Fruit fly (Drosophila melanogaster) whole organism, embryonic: ENCODE data around the gene Snapin.

Experiments used
- Abd-B ChIP-seq: fragments of 200-800 bp; sonication (Bioruptor generic); optimal IDR thresholded peaks from 2 replicates; lab custom pipeline; 2018; ENCODE audit warnings: missing biosample characterization, mild to moderate bottlenecking, missing genetic modification characterization, moderate library complexity
- B-H2 ChIP-seq: fragments of 200-800 bp; sonication (Bioruptor generic); optimal IDR thresholded peaks from 2 replicates; lab custom pipeline; 2018; ENCODE audit warnings: missing biosample characterization, mild to moderate bottlenecking, missing genetic modification characterization
- CG10274 ChIP-seq: fragments of 200-800 bp; sonication (Bioruptor generic); optimal IDR thresholded peaks from 3 replicates; lab custom pipeline; 2017; ENCODE audit warnings: missing biosample characterization, mild to moderate bottlenecking, missing genetic modification characterization
- CG10366 ChIP-seq: fragments of 200-800 bp; sonication (Bioruptor generic); IDR thresholded peaks from 2 replicates; pipeline ENCODE4 v1.3.6; 2022; ENCODE audit warnings: missing biosample characterization, missing genetic modification characterization
- CG10543 ChIP-seq: fragments of 200-800 bp; sonication (Bioruptor generic); optimal IDR thresholded peaks from 3 replicates; lab custom pipeline; 2017; ENCODE audit warnings: missing biosample characterization, mild to moderate bottlenecking, missing genetic modification characterization, moderate library complexity
- CG11085 ChIP-seq: fragments of 200-800 bp; sonication (Bioruptor generic); IDR thresholded peaks from 2 replicates; pipeline ENCODE4 v1.3.6; 2022; ENCODE audit warnings: missing biosample characterization, missing genetic modification characterization
- CG11504 ChIP-seq: fragments of 200-800 bp; sonication (Bioruptor generic); optimal IDR thresholded peaks from 3 replicates; lab custom pipeline; 2019; ENCODE audit warnings: missing biosample characterization, mild to moderate bottlenecking, missing genetic modification characterization, moderate library complexity
- CG12769 ChIP-seq: fragments of 200-800 bp; sonication (Bioruptor generic); optimal IDR thresholded peaks from 2 replicates; lab custom pipeline; 2019; ENCODE audit warnings: missing biosample characterization, mild to moderate bottlenecking, missing genetic modification characterization, moderate library complexity
- CG13424 ChIP-seq: fragments of 200-800 bp; sonication (Bioruptor generic); optimal IDR thresholded peaks from 2 replicates; lab custom pipeline; 2019; ENCODE audit warnings: missing biosample characterization, mild to moderate bottlenecking, missing genetic modification characterization, moderate library complexity
- CG13894 ChIP-seq: fragments of 200-800 bp; sonication (Bioruptor generic); optimal IDR thresholded peaks from 3 replicates; lab custom pipeline; 2018; ENCODE audit warnings: missing biosample characterization, mild to moderate bottlenecking, missing genetic modification characterization, moderate library complexity
- CG14014 ChIP-seq: fragments of 200-800 bp; sonication (Bioruptor generic); IDR thresholded peaks from 2 replicates; pipeline ENCODE4 v1.3.6; 2022; ENCODE audit warnings: missing biosample characterization, missing genetic modification characterization
- CG15514 ChIP-seq: fragments of 200-800 bp; sonication (Bioruptor generic); optimal IDR thresholded peaks from 3 replicates; lab custom pipeline; 2017; ENCODE audit warnings: missing biosample characterization, missing genetic modification characterization, mild to moderate bottlenecking, moderate library complexity, missing genetic modification reagents
- CG1602 ChIP-seq: fragments of 200-800 bp; sonication (Bioruptor generic); optimal IDR thresholded peaks from 3 replicates; lab custom pipeline; 2016; ENCODE audit warnings: missing biosample characterization, missing genetic modification characterization
- CG18262 ChIP-seq: fragments of 200-800 bp; optimal IDR thresholded peaks from 3 replicates; lab custom pipeline; 2019; ENCODE audit warnings: missing biosample characterization, mild to moderate bottlenecking, missing genetic modification characterization, moderate library complexity
- CG2199 ChIP-seq: fragments of 200-800 bp; sonication (Bioruptor generic); IDR thresholded peaks from 3 replicates; pipeline ENCODE4 v1.3.6; 2022; ENCODE audit warnings: missing biosample characterization, missing genetic modification characterization
- CG2712 ChIP-seq: fragments of 200-800 bp; optimal IDR thresholded peaks from 3 replicates; lab custom pipeline; 2019; ENCODE audit warnings: missing biosample characterization, mild to moderate bottlenecking, missing genetic modification characterization, moderate library complexity
- CG32532 ChIP-seq: fragments of 200-800 bp; sonication (Bioruptor generic); IDR thresholded peaks from 2 replicates; pipeline ENCODE4 v1.3.6; 2022; ENCODE audit warnings: missing biosample characterization, missing genetic modification characterization
- CG6175 ChIP-seq: fragments of 200-800 bp; sonication (Bioruptor generic); IDR thresholded peaks from 3 replicates; pipeline ENCODE4 v1.3.6; 2022; ENCODE audit warnings: missing biosample characterization, missing genetic modification characterization
- CG6765 ChIP-seq: fragments of 200-800 bp; sonication (Bioruptor generic); optimal IDR thresholded peaks from 3 replicates; lab custom pipeline; 2017; ENCODE audit warnings: missing biosample characterization, mild to moderate bottlenecking, missing genetic modification characterization
- CG7271 ChIP-seq: fragments of 200-800 bp; sonication (Bioruptor generic); optimal IDR thresholded peaks from 2 replicates; lab custom pipeline; 2018; ENCODE audit warnings: missing biosample characterization, mild to moderate bottlenecking, missing genetic modification characterization, moderate library complexity
- CG7839 ChIP-seq: fragments of 200-800 bp; sonication (Bioruptor generic); optimal IDR thresholded peaks from 3 replicates; lab custom pipeline; 2018; ENCODE audit warnings: missing biosample characterization, mild to moderate bottlenecking, missing genetic modification characterization, moderate library complexity
- CG8359 ChIP-seq: fragments of 200-800 bp; sonication (Bioruptor generic); optimal IDR thresholded peaks from 2 replicates; lab custom pipeline; 2017; ENCODE audit warnings: missing biosample characterization, mild to moderate bottlenecking, missing genetic modification characterization, borderline replicate concordance
- CG9215 ChIP-seq: fragments of 200-800 bp; sonication (Bioruptor generic); IDR thresholded peaks from 2 replicates; pipeline ENCODE4 v1.3.6; 2022; ENCODE audit warnings: missing biosample characterization, missing genetic modification characterization
- CG9817 ChIP-seq: fragments of 200-800 bp; sonication (Bioruptor generic); optimal IDR thresholded peaks from 2 replicates; lab custom pipeline; 2018; ENCODE audit warnings: missing biosample characterization, mild to moderate bottlenecking, missing genetic modification characterization, moderate library complexity
- Drgx ChIP-seq: fragments of 200-800 bp; sonication (Bioruptor generic); IDR thresholded peaks from 2 replicates; pipeline ENCODE4 v1.3.6; 2022; ENCODE audit warnings: missing biosample characterization, missing genetic modification characterization
- HmgD ChIP-seq: fragments of 200-800 bp; sonication (Bioruptor generic); optimal IDR thresholded peaks from 3 replicates; lab custom pipeline; 2016; ENCODE audit warnings: missing biosample characterization, missing genetic modification characterization
- HmgZ ChIP-seq: fragments of 200-800 bp; sonication (Bioruptor generic); optimal IDR thresholded peaks from 2 replicates; lab custom pipeline; 2018; ENCODE audit warnings: missing biosample characterization, mild to moderate bottlenecking, missing genetic modification characterization
- Hr3 ChIP-seq: fragments of 200-800 bp; sonication (Bioruptor generic); optimal IDR thresholded peaks from 3 replicates; lab custom pipeline; 2016; ENCODE audit warnings: missing biosample characterization, missing genetic modification characterization
- Mad ChIP-seq: fragments of 200-800 bp; sonication (Bioruptor generic); optimal IDR thresholded peaks from 2 replicates; lab custom pipeline; 2016; ENCODE audit warnings: missing biosample characterization, missing genetic modification characterization
- Med ChIP-seq: fragments of 200-800 bp; sonication (Bioruptor generic); peaks from one replicate; lab custom pipeline; 2016; ENCODE audit warnings: missing biosample characterization, missing genetic modification characterization, mild to moderate bottlenecking, inconsistent platforms, moderate library complexity
- NfI ChIP-seq: fragments of 200-800 bp; sonication (Bioruptor generic); optimal IDR thresholded peaks from 3 replicates; lab custom pipeline; 2018; ENCODE audit warnings: missing biosample characterization, mild to moderate bottlenecking, missing genetic modification characterization, moderate library complexity
- Xbp1 ChIP-seq: fragments of 200-800 bp; sonication (Bioruptor generic); optimal IDR thresholded peaks from 3 replicates; lab custom pipeline; 2016; ENCODE audit warnings: missing biosample characterization, mild to moderate bottlenecking, missing genetic modification characterization
- Xrp1 ChIP-seq: fragments of 200-800 bp; sonication (Bioruptor generic); IDR thresholded peaks from 2 replicates; pipeline ENCODE4 v1.3.6; 2022; ENCODE audit warnings: missing biosample characterization, missing genetic modification characterization
- caup ChIP-seq: fragments of 200-800 bp; sonication (Bioruptor generic); optimal IDR thresholded peaks from 3 replicates; lab custom pipeline; 2017; ENCODE audit warnings: missing biosample characterization, mild to moderate bottlenecking, missing genetic modification characterization, moderate library complexity; ENCODE audit not compliant: severe bottlenecking
- chinmo ChIP-seq: fragments of 200-800 bp; sonication (Bioruptor generic); IDR thresholded peaks from 4 replicates; pipeline ENCODE4 v1.3.6; 2022; ENCODE audit warnings: missing biosample characterization, missing genetic modification characterization; ENCODE audit not compliant: partially characterized antibody
- crp ChIP-seq, 2 experiments: fragments of 200-800 bp; sonication (Bioruptor generic); optimal IDR thresholded peaks; 2 replicates in 1 of 2; 3 replicates in 1 of 2; lab custom pipeline; 2017; ENCODE audit warnings: missing biosample characterization in 2 of 2, missing genetic modification characterization in 2 of 2, mild to moderate bottlenecking in 1 of 2, moderate library complexity in 1 of 2
- dysf ChIP-seq: fragments of 200-800 bp; sonication (Bioruptor generic); IDR thresholded peaks from 3 replicates; pipeline ENCODE4 v1.3.6; 2022; ENCODE audit warnings: missing biosample characterization, missing genetic modification characterization
- esg ChIP-seq: fragments of 200-800 bp; sonication (Bioruptor generic); conservative IDR thresholded peaks from 2 replicates; pipeline ENCODE4 v1.3.6; 2022; ENCODE audit warnings: missing biosample characterization, missing genetic modification characterization
- fd3F ChIP-seq: fragments of 200-800 bp; sonication (Bioruptor generic); optimal IDR thresholded peaks from 2 replicates; lab custom pipeline; 2018; ENCODE audit warnings: missing biosample characterization, mild to moderate bottlenecking, missing genetic modification characterization, moderate library complexity
- gem ChIP-seq: fragments of 200-800 bp; sonication (Bioruptor generic); optimal IDR thresholded peaks from 2 replicates; lab custom pipeline; 2019; ENCODE audit warnings: missing biosample characterization, mild to moderate bottlenecking, missing genetic modification characterization, moderate library complexity
- grau ChIP-seq: fragments of 200-800 bp; optimal IDR thresholded peaks from 3 replicates; lab custom pipeline; 2019; ENCODE audit warnings: missing biosample characterization, mild to moderate bottlenecking, missing genetic modification characterization, moderate library complexity
- gsb ChIP-seq: fragments of 200-800 bp; sonication (Bioruptor generic); IDR thresholded peaks from 2 replicates; pipeline ENCODE4 v1.3.6; 2022; ENCODE audit warnings: missing biosample characterization, missing genetic modification characterization
- ind ChIP-seq: fragments of 200-800 bp; sonication (Bioruptor generic); optimal IDR thresholded peaks from 3 replicates; lab custom pipeline; 2016; ENCODE audit warnings: missing biosample characterization, missing genetic modification characterization
- lilli ChIP-seq: fragments of 200-800 bp; sonication (Bioruptor generic); optimal IDR thresholded peaks from 3 replicates; lab custom pipeline; 2016; ENCODE audit warnings: missing biosample characterization, missing genetic modification characterization
- onecut ChIP-seq: fragments of 200-800 bp; sonication (Bioruptor generic); IDR thresholded peaks from 2 replicates; pipeline ENCODE4 v1.3.6; 2022; ENCODE audit warnings: missing biosample characterization, missing genetic modification characterization
- pan ChIP-seq, 4 experiments: fragments of >200 bp in 3 of 4; fragments of 200-800 bp in 1 of 4; sonication (Bioruptor generic) in 1 of 4; optimal IDR thresholded peaks in 3 of 4; IDR thresholded peaks in 1 of 4; 2 replicates each; pipeline versions ENCODE4 v1.3.6 to Lab custom; 2017 to 2022; ENCODE audit warnings: missing biosample characterization in 2 of 4, missing genetic modification characterization in 2 of 4, mixed read lengths in 1 of 4
- row ChIP-seq: fragments of 200-800 bp; sonication (Bioruptor generic); IDR thresholded peaks from 3 replicates; pipeline ENCODE4 v1.3.6; 2022; ENCODE audit warnings: missing biosample characterization, missing genetic modification characterization
- sens ChIP-seq: fragments of 200-800 bp; sonication (Bioruptor generic); peaks from one replicate; lab custom pipeline; 2016; ENCODE audit warnings: missing biosample characterization, missing genetic modification characterization
- tin ChIP-seq: fragments of 200-800 bp; sonication (Bioruptor generic); optimal IDR thresholded peaks from 3 replicates; lab custom pipeline; 2016; ENCODE audit warnings: missing biosample characterization, missing genetic modification characterization

Snapin gene

DNA sequence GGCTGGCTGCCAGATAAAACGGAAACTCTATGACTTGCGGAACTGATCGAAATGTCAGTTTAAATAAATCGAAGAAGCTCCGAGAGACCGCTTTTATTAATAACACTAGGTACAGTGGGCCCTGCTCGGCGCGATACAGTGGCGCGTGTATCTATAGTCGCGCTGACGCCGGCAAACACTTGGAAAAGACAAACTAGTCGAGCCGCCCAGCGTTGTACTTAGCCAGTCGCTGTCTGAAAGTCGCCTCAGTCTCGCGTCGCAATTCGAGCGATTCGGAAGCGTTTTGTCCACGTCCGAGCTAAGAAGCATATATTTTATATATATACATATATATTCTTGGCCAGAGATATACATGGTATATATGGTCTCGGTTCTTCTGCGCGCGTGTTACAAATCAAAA lies 29.6 kb downstream of the Snapin start (continued):
- TF ChIP-seq CG6175 (peak; percentile 68; the same call in 1 of the 3 replicates), CG18262 (tag; lab: Kevin White, UChicago) (peak; percentile 1), CG9215 (GFP tag; lab: Robert Waterston, UW) (peak; percentile 46; the same call in 1 of the 2 replicates), Med (peak; percentile 91), CG14014 (peak; percentile 42), CG10366 (GFP tag; lab: Robert Waterston, UW) (peak; percentile 39; the same call in 1 of the 2 replicates), CG7271 (tag; lab: Kevin White, UChicago) (no peak), CG2712 (peak; percentile 7), CG32532 (GFP tag; lab: Robert Waterston, UW) (peak; percentile 86), sens (peak; percentile 70), onecut (peak; percentile 6; the same call in 1 of the 2 replicates), dysf (GFP tag; lab: Robert Waterston, UW) (peak; percentile 75), ind (peak; percentile 67), CG8359 (peak; percentile 84), pan (optimal IDR thresholded peaks at IDR 0.05; lab: Kevin White, UChicago) (no peak), pan (GFP tag; optimal IDR thresholded peaks at IDR 0.05 in 1 of 2, IDR thresholded peaks at IDR 0.05 in 1 of 2) (peak in 1 of 2 experiments; percentile 63), Hr3 (GFP tag; lab: Kevin White, UChicago) (no peak), row (peak; percentile 73), NfI (GFP tag; lab: Kevin White, UChicago) (peak; percentile 46), CG11504 (tag; lab: Kevin White, UChicago) (peak; percentile 50), CG15514 (GFP tag; lab: Kevin White, UChicago) (peak; percentile 48), esg (GFP tag; lab: Robert Waterston, UW) (0 out of 2 replicates have a peak, but pooled peaks have one; percentile 21), lilli (GFP tag; lab: Kevin White, UChicago) (peak; percentile 42), crp (GFP tag; optimal IDR thresholded peaks at IDR 0.05; lab: Kevin White, UChicago) (no peak), CG10274 (peak; percentile 49), CG1602 (GFP tag; lab: Kevin White, UChicago) (no peak), caup (peak; percentile 51), grau (peak; percentile 93), CG13424 (tag; lab: Kevin White, UChicago) (peak; percentile 31), Xbp1 (GFP tag; lab: Kevin White, UChicago) (peak; percentile 46), CG11085 (GFP tag; lab: Robert Waterston, UW) (peak; percentile 49; the same call in 1 of the 2 replicates), CG2199 (GFP tag; lab: Robert Waterston, UW) (0 out of 3 replicates have a peak, but pooled peaks have one; percentile 48), Drgx (peak; percentile 68), gem (peak; percentile 41), CG13894 (tag; lab: Kevin White, UChicago) (peak; percentile 54), CG9817 (tag; lab: Kevin White, UChicago) (peak; percentile 49), CG10543 (GFP tag; lab: Kevin White, UChicago) (peak; percentile 80), chinmo (GFP tag; lab: Robert Waterston, UW) (peak; percentile 65; the same call in 1 of the 4 replicates), B-H2 (GFP tag; lab: Kevin White, UChicago) (peak; percentile 45), Abd-B (GFP tag; lab: Kevin White, UChicago) (no peak), tin (peak; percentile 40), CG12769 (peak; percentile 59), Mad (peak; percentile 18), fd3F (GFP tag; lab: Kevin White, UChicago) (peak; percentile 27), Xrp1 (0 out of 2 replicates have a peak, but pooled peaks have one; percentile 29), HmgZ (tag; lab: Kevin White, UChicago) (peak; percentile 23), CG7839 (tag; lab: Kevin White, UChicago) (peak; percentile 59), CG6765 (peak; percentile 49), HmgD (GFP tag; lab: Kevin White, UChicago) (no peak), gsb (GFP tag; lab: Robert Waterston, UW) (peak; percentile 72)
